Worm (Caenorhabditis elegans): ENCODE data around the gene F42A6.6.

Gene F42A6.6

DNA sequence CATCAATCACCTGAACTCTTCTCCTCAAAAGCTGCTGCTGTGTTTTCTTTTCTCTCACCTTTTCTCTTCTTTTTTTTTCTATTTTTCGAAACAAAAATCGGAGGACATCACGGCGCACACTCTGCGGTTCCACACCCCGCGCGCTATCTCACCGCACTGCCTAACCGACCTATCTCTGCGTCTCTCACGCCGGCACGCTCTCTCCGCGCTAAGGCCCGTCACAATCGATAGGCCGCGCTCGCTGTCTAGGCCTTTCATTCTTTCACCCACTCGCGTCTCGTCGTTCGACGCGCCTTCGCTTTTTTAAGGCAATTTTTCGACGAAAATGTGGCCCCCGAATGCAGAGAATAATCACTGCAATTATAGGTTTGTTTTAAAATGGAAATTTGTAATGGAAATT lies 25.4 kb downstream of the F42A6.6 start, which contains the start of gene zip-11 (continued):
- peak; percentile 67 for TF ChIP-seq nhr-80 (tag; optimal IDR thresholded peaks at IDR 0.05)
- TF ChIP-seq madf-8 (GFP tag; conservative IDR thresholded peaks at IDR 0.05): no peak
- TF ChIP-seq snpc-3.4 (tag; optimal IDR thresholded peaks at IDR 0.05): no peak
- no peak for TF ChIP-seq hlh-26 (GFP tag; conservative IDR thresholded peaks at IDR 0.05)
- no peak for TF ChIP-seq F57A8.1 (GFP tag; optimal IDR thresholded peaks at IDR 0.05)

DNA sequence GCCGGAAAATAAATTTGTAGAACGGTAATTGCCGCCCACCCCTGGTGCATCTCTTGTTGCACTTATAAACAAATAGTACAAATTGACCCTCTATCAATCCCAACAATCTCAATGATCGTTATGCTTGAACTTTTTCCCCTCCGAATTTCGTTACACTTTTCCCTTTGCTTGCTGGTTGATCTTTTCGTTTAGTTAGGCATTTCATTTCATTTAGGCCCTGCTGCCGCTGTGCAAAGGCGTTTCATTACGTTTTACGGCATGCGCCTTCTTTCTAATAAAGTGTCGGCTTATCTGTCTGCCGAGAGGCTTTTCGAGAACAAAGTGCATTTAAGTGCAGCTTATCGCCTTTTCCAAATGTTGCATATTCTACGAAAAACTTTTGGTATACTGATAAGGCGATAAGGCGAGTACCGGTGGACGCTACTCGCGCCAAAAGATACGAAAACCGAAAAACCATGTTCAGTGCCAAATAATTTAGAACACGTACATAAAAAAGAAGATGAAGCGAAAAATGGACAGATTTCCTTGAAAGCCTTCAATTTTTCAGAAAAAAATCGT lies 25.9 kb downstream of the F42A6.6 start:
- TF ChIP-seq let-607 (tag; optimal IDR thresholded peaks at IDR 0.05): peak in 1 of 2 experiments; percentile 30
- no peak for TF ChIP-seq ceh-79 (tag; optimal IDR thresholded peaks at IDR 0.05)
- TF ChIP-seq Y56A3A.18 (GFP tag; IDR thresholded peaks at IDR 0.05): no peak
- TF ChIP-seq ama-1 (optimal IDR thresholded peaks at IDR 0.05): no peak
- TF ChIP-seq ama-1 (GFP tag; optimal IDR thresholded peaks at IDR 0.05): no peak
- no peak for TF ChIP-seq snpc-1.1 (tag; optimal IDR thresholded peaks at IDR 0.05; ENCODE audit: insufficient read depth)
- TF ChIP-seq rec-8 (tag; optimal IDR thresholded peaks at IDR 0.05): no peak
- no peak for TF ChIP-seq rpc-1 (optimal IDR thresholded peaks at IDR 0.05)
- no peak for TF ChIP-seq rpc-1 (tag; optimal IDR thresholded peaks at IDR 0.05)
- TF ChIP-seq Y95B8A.8 (GFP tag; IDR thresholded peaks at IDR 0.05): no peak
- TF ChIP-seq attf-6 (GFP tag; IDR thresholded peaks at IDR 0.05): no peak
- TF ChIP-seq ztf-25 (GFP tag; IDR thresholded peaks at IDR 0.05): no peak
- TF ChIP-seq dox-1 (GFP tag; IDR thresholded peaks at IDR 0.05): no peak
- peak; percentile 81 for TF ChIP-seq nhr-80 (tag; optimal IDR thresholded peaks at IDR 0.05)
- TF ChIP-seq Y67H2A.10 (GFP tag; conservative IDR thresholded peaks at IDR 0.05): no peak
- no peak for TF ChIP-seq akir-1 (GFP tag; optimal IDR thresholded peaks at IDR 0.05)

DNA sequence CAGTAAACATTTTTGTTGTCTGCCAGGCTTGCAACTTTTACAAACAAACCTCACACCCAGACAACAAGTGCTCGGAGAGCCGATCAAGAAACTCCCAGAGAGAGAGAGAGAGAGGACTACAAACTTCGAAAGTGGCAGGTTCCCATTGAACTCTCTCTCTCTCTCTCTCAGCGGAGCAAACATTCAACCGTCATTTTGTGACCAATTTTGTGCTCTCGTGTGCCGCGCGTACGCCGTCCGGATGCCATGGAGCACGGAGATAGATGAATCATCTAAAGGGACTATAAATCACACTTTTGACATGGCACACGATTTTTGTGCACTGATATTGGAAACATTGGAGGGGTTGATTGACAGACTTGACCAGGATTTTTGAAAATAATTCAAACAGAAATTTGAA lies 27.8 kb downstream of the F42A6.6 start:
- TF ChIP-seq lin-54 (GFP tag; optimal IDR thresholded peaks at IDR 0.05) (no peak), Y56A3A.18 (GFP tag; IDR thresholded peaks at IDR 0.05) (no peak), ztf-6 (GFP tag; IDR thresholded peaks at IDR 0.05) (no peak), lin-40 (tag; optimal IDR thresholded peaks at IDR 0.05) (no peak), let-526 (GFP tag; IDR thresholded peaks at IDR 0.05) (no peak), hlh-26 (GFP tag; conservative IDR thresholded peaks at IDR 0.05) (no peak), cebp-1 (GFP tag; IDR thresholded peaks at IDR 0.05) (no peak), cebp-1 (tag; optimal IDR thresholded peaks at IDR 0.05) (no peak), tbx-9 (tag; optimal IDR thresholded peaks at IDR 0.05; ENCODE audit: borderline replicate concordance) (no peak), hlh-12 (tag; optimal IDR thresholded peaks at IDR 0.05) (no peak), lin-26 (GFP tag; IDR thresholded peaks at IDR 0.05) (no peak), attf-3 (GFP tag; conservative IDR thresholded peaks at IDR 0.05) (no peak), K11D2.4 (GFP tag; IDR thresholded peaks at IDR 0.05) (no peak), ccch-3 (GFP tag; optimal IDR thresholded peaks at IDR 0.05) (no peak), F55B11.4 (tag; optimal IDR thresholded peaks at IDR 0.05; ENCODE audit: borderline replicate concordance, insufficient read depth) (no peak), madf-8 (GFP tag; conservative IDR thresholded peaks at IDR 0.05) (no peak), sea-2 (GFP tag; IDR thresholded peaks at IDR 0.05) (no peak), ceh-91 (GFP tag; IDR thresholded peaks at IDR 0.05) (no peak), somi-1 (GFP tag; optimal IDR thresholded peaks at IDR 0.05) (no peak), bed-2 (GFP tag; IDR thresholded peaks at IDR 0.05) (no peak), madf-3 (GFP tag; IDR thresholded peaks at IDR 0.05) (no peak)

All from whole organism, young adult.